Fruit fly (Drosophila melanogaster) whole organism, adult: ENCODE data around the gene Ppt2.

ENCODE experiments used
- CG12768 ChIP-seq: fragments of 200-800 bp; sonication (Bioruptor generic); optimal IDR thresholded peaks from 2 replicates; lab custom pipeline; 2017; ENCODE audit warnings: missing biosample characterization, missing genetic modification characterization, mild to moderate bottlenecking, moderate library complexity, missing genetic modification reagents
- cnc ChIP-seq, 2 experiments: fragments of >200 bp; optimal IDR thresholded peaks; 2 replicates each; lab custom pipeline; 2017
- kay ChIP-seq: fragments of 200-800 bp; sonication (Bioruptor generic); peaks from one replicate; lab custom pipeline; 2016; ENCODE audit warnings: missing biosample characterization, missing genetic modification characterization, borderline replicate concordance

DNA sequence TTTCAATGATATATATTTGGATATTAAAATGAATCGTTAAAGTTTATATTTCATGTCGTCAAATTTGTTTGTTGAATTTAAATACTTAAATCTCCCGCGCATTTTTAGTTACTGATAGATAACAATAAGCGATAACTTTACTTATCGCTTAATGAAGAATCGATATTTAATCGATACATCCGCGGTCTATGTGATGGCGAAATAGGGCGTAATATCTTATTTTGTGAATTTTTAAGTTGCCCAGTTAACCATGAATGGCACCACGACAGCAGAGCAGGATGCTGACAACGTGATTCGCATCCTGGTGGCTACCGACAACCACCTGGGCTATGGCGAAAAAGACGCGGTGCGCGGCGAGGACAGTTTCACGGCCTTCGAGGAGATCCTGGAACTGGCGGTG lies 1.8 kb downstream of the Ppt2 start, which contains the start of gene mre11:
- TF ChIP-seq kay (GFP tag; lab: Kevin White, UChicago) (peak; percentile 46), cnc (optimal IDR thresholded peaks at IDR 0.05; lab: Kevin White, UChicago) (no peak), CG12768 (GFP tag; lab: Kevin White, UChicago) (no peak)
